Worm (Caenorhabditis elegans) whole organism, mixed stage, embryonic: Measurements from ENCODE around the gene nhr-226.

Experiments used
- elt-3 ChIP-seq: fragments of 150-350 bp; optimal IDR thresholded peaks from 2 replicates; lab custom pipeline; 2014; ENCODE audit warnings: missing biosample characterization, missing genetic modification characterization
- lin-13 ChIP-seq: fragments of 150-350 bp; optimal IDR thresholded peaks from 2 replicates; lab custom pipeline; 2014; ENCODE audit warnings: missing biosample characterization, missing genetic modification characterization
- mab-5 ChIP-seq: fragments of 150-350 bp; optimal IDR thresholded peaks from 2 replicates; lab custom pipeline; 2014; ENCODE audit warnings: missing biosample characterization, missing genetic modification characterization

DNA sequence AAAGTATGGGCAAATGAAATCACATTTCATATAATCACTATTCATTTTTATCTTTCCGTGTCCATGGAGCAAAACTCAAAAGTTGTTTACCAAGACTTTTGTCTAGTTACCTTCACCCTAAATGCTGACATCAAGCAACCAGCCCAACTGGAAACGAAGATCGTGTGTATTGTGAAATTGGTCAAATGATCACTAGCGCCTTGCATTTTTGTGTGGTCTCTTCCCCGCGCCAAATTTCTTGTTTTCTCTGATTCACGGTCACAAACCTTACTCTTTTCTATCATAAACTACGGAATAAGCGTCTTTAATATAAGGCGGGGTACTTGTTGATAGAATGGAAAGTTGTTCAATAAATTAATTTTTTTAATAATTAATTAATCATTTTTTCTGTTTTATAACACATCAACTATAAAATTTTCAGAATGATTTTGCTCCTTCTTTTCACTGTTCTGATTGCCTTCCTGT is 44.5 kb upstream of the nhr-226 start, which contains the start of gene cyp-33C7:
- no peak for TF ChIP-seq lin-13
- no peak for TF ChIP-seq mab-5 (tag; lab: Kevin White, UChicago)
- no peak for TF ChIP-seq elt-3
